Worm (Caenorhabditis elegans) whole organism, late embryonic: ENCODE results near the gene zfp-3.
A peak's percentile ranks its signal among the peaks of the same experiment; 100 is the strongest.

Experiments used
- F13H6.1 ChIP-seq: sonication (generic microtip); optimal IDR thresholded peaks from 2 replicates; lab custom pipeline; 2016; ENCODE audit warnings: missing genetic modification characterization, missing compliant biosample characterization
- K09A11.1 ChIP-seq: sonication (generic microtip); optimal IDR thresholded peaks from 2 replicates; lab custom pipeline; 2017; ENCODE audit warnings: antibody characterized with exemption, mild to moderate bottlenecking, missing genetic modification characterization, missing compliant biosample characterization; ENCODE audit not compliant: insufficient read depth
- T23F11.4 ChIP-seq: fragments of 200-800 bp; sonication (Bioruptor generic); optimal IDR thresholded peaks from 2 replicates; lab custom pipeline; 2018; ENCODE audit warnings: mild to moderate bottlenecking, missing genetic modification characterization, missing compliant biosample characterization
- ceh-18 ChIP-seq: sonication (generic microtip); optimal IDR thresholded peaks from 2 replicates; lab custom pipeline; 2016; ENCODE audit warnings: missing genetic modification characterization, missing compliant biosample characterization
- ceh-2 ChIP-seq: sonication (generic microtip); optimal IDR thresholded peaks from 2 replicates; lab custom pipeline; 2016; ENCODE audit warnings: missing genotype, missing genetic modification characterization, missing compliant biosample characterization
- ceh-30 ChIP-seq: fragments of 150-350 bp; optimal IDR thresholded peaks from 2 replicates; lab custom pipeline; 2014; ENCODE audit warnings: missing biosample characterization, missing genetic modification characterization
- ceh-34 ChIP-seq: sonication (generic microtip); optimal IDR thresholded peaks from 2 replicates; lab custom pipeline; 2016; ENCODE audit warnings: mild to moderate bottlenecking, missing genetic modification characterization, missing compliant biosample characterization
- ceh-45 ChIP-seq: fragments of 200-800 bp; sonication (Bioruptor generic); IDR thresholded peaks from 2 replicates; pipeline ENCODE4 v1.3.6; 2022; ENCODE audit warnings: missing genetic modification reagents, missing genetic modification characterization, missing compliant biosample characterization
- ceh-9 ChIP-seq: sonication (generic microtip); optimal IDR thresholded peaks from 2 replicates; lab custom pipeline; 2016; ENCODE audit warnings: mild to moderate bottlenecking, missing genetic modification characterization, inconsistent platforms, missing compliant biosample characterization
- che-1 ChIP-seq: sonication (generic microtip); optimal IDR thresholded peaks from 2 replicates; lab custom pipeline; 2016; ENCODE audit warnings: mild to moderate bottlenecking, missing genetic modification characterization, missing compliant biosample characterization
- dmd-4 ChIP-seq: sonication (generic microtip); optimal IDR thresholded peaks from 2 replicates; lab custom pipeline; 2016; ENCODE audit warnings: borderline replicate concordance, missing genetic modification characterization, missing compliant biosample characterization
- dve-1 ChIP-seq: sonication (generic microtip); optimal IDR thresholded peaks from 2 replicates; lab custom pipeline; 2017; ENCODE audit warnings: antibody characterized with exemption, mild to moderate bottlenecking, missing genetic modification characterization, missing compliant biosample characterization
- elt-2 ChIP-seq: sonication (generic microtip); optimal IDR thresholded peaks from 2 replicates; lab custom pipeline; 2016; ENCODE audit warnings: missing genetic modification reagents, missing genetic modification characterization, missing compliant biosample characterization
- elt-4 ChIP-seq: sonication (generic microtip); optimal IDR thresholded peaks from 2 replicates; lab custom pipeline; 2016; ENCODE audit warnings: missing genetic modification characterization, missing compliant biosample characterization
- ets-4 ChIP-seq: sonication (generic microtip); optimal IDR thresholded peaks from 2 replicates; lab custom pipeline; 2016; ENCODE audit warnings: missing genetic modification characterization, missing compliant biosample characterization
- fkh-10 ChIP-seq: fragments of 150-350 bp; optimal IDR thresholded peaks from 2 replicates; lab custom pipeline; 2014; ENCODE audit warnings: missing biosample characterization, missing genetic modification reagents, missing genetic modification characterization
- fkh-6 ChIP-seq: sonication (generic microtip); optimal IDR thresholded peaks from 2 replicates; lab custom pipeline; 2016; ENCODE audit warnings: missing genetic modification characterization, missing compliant biosample characterization
- hlh-13 ChIP-seq: fragments of 200-800 bp; sonication (Bioruptor generic); optimal IDR thresholded peaks from 2 replicates; lab custom pipeline; 2018; ENCODE audit warnings: mild to moderate bottlenecking, missing genetic modification characterization, missing compliant biosample characterization
- hlh-15 ChIP-seq: sonication (generic microtip); optimal IDR thresholded peaks from 2 replicates; lab custom pipeline; 2016; ENCODE audit warnings: missing genetic modification characterization, missing compliant biosample characterization
- lim-6 ChIP-seq: sonication (generic microtip); optimal IDR thresholded peaks from 2 replicates; lab custom pipeline; 2016; ENCODE audit warnings: missing genetic modification characterization, missing compliant biosample characterization
- madf-2 ChIP-seq: sonication (generic microtip); optimal IDR thresholded peaks from 2 replicates; lab custom pipeline; 2017; ENCODE audit warnings: missing genetic modification characterization, missing compliant biosample characterization
- mec-3 ChIP-seq: sonication (generic microtip); optimal IDR thresholded peaks from 2 replicates; lab custom pipeline; 2016; ENCODE audit warnings: borderline replicate concordance, missing genetic modification characterization, missing compliant biosample characterization
- nfya-1 ChIP-seq: sonication (generic microtip); optimal IDR thresholded peaks from 2 replicates; lab custom pipeline; 2017; ENCODE audit warnings: missing genetic modification characterization, mild to moderate bottlenecking, missing compliant biosample characterization, antibody characterized with exemption, moderate library complexity
- nhr-232 ChIP-seq: sonication (generic microtip); optimal IDR thresholded peaks from 2 replicates; lab custom pipeline; 2016; ENCODE audit warnings: missing genetic modification characterization, missing compliant biosample characterization
- npax-4 ChIP-seq: sonication (generic microtip); optimal IDR thresholded peaks from 2 replicates; lab custom pipeline; 2016; ENCODE audit warnings: missing genetic modification characterization, missing compliant biosample characterization
- odd-2 ChIP-seq: sonication (generic microtip); optimal IDR thresholded peaks from 2 replicates; lab custom pipeline; 2017; ENCODE audit warnings: antibody characterized with exemption, mild to moderate bottlenecking, missing genetic modification characterization, missing compliant biosample characterization
- pag-3 ChIP-seq: sonication (generic microtip); optimal IDR thresholded peaks from 2 replicates; lab custom pipeline; 2016; ENCODE audit warnings: missing compliant biosample characterization, missing genetic modification characterization, borderline replicate concordance
- pat-9 ChIP-seq: fragments of 200-800 bp; sonication (Bioruptor generic); optimal IDR thresholded peaks from 2 replicates; lab custom pipeline; 2018; ENCODE audit warnings: mild to moderate bottlenecking, missing genetic modification characterization, moderate library complexity, missing compliant biosample characterization
- pha-2 ChIP-seq: sonication (generic microtip); optimal IDR thresholded peaks from 2 replicates; lab custom pipeline; 2017; ENCODE audit warnings: mild to moderate bottlenecking, missing genetic modification characterization, missing compliant biosample characterization
- pha-4 ChIP-seq: fragments of 150-350 bp; optimal IDR thresholded peaks from 2 replicates; lab custom pipeline; 2018; ENCODE audit warnings: missing biosample characterization, missing genetic modification reagents, missing genetic modification characterization
- pqm-1 ChIP-seq: sonication (generic microtip); optimal IDR thresholded peaks from 2 replicates; lab custom pipeline; 2016; ENCODE audit warnings: missing genetic modification characterization, missing compliant biosample characterization
- ref-2 ChIP-seq: sonication (generic microtip); optimal IDR thresholded peaks from 2 replicates; lab custom pipeline; 2016; ENCODE audit warnings: missing genetic modification characterization, missing compliant biosample characterization
- rnt-1 ChIP-seq: sonication (generic microtip); optimal IDR thresholded peaks from 2 replicates; lab custom pipeline; 2016; ENCODE audit warnings: missing genetic modification characterization, missing compliant biosample characterization
- sdc-2 ChIP-seq: sonication (generic microtip); optimal IDR thresholded peaks from 2 replicates; lab custom pipeline; 2016; ENCODE audit warnings: missing genotype, missing genetic modification characterization, missing compliant biosample characterization
- syd-9 ChIP-seq: sonication (generic microtip); optimal IDR thresholded peaks from 2 replicates; lab custom pipeline; 2016; ENCODE audit warnings: mild to moderate bottlenecking, missing genetic modification characterization, moderate library complexity, missing compliant biosample characterization
- ttx-3 ChIP-seq: sonication (generic microtip); optimal IDR thresholded peaks from 2 replicates; lab custom pipeline; 2016; ENCODE audit warnings: missing genetic modification reagents, missing genetic modification characterization, missing compliant biosample characterization
- unc-42 ChIP-seq: sonication (generic microtip); optimal IDR thresholded peaks from 2 replicates; lab custom pipeline; 2016; ENCODE audit warnings: missing genotype, missing genetic modification characterization, missing compliant biosample characterization
- unc-86 ChIP-seq: sonication (generic microtip); optimal IDR thresholded peaks from 2 replicates; lab custom pipeline; 2016; ENCODE audit warnings: missing genetic modification characterization, missing compliant biosample characterization
- zip-5 ChIP-seq: sonication (generic microtip); optimal IDR thresholded peaks from 2 replicates; lab custom pipeline; 2016; ENCODE audit warnings: missing genetic modification characterization, missing compliant biosample characterization

Gene zfp-3

ce11 chrX:1479637-1480036 lies 33.2 kb upstream of the zfp-3 start:
- TF ChIP-seq pha-4 (tag; lab: Kevin White, UChicago) (no peak), K09A11.1 (no peak), rnt-1 (tag; lab: Kevin White, UChicago) (no peak), npax-4 (tag; lab: Kevin White, UChicago) (no peak), ceh-9 (tag; lab: Kevin White, UChicago) (no peak), zip-5 (tag; lab: Kevin White, UChicago) (no peak), fkh-6 (tag; lab: Kevin White, UChicago) (no peak), unc-86 (tag; lab: Kevin White, UChicago) (no peak), sdc-2 (tag; lab: Kevin White, UChicago) (no peak), ceh-18 (tag; lab: Kevin White, UChicago) (no peak), ceh-30 (tag; lab: Kevin White, UChicago) (no peak), ref-2 (tag; lab: Kevin White, UChicago) (no peak), madf-2 (tag; lab: Kevin White, UChicago) (no peak), dmd-4 (tag; lab: Kevin White, UChicago) (no peak), pha-2 (tag; lab: Kevin White, UChicago) (no peak), hlh-15 (tag; lab: Kevin White, UChicago) (no peak), che-1 (tag; lab: Kevin White, UChicago) (no peak), pat-9 (tag; lab: Kevin White, UChicago) (no peak), T23F11.4 (GFP tag; lab: Kevin White, UChicago) (no peak), mec-3 (tag; lab: Kevin White, UChicago) (no peak)

- TF ChIP-seq dve-1 (tag; lab: Kevin White, UChicago) (no peak), hlh-13 (GFP tag; lab: Kevin White, UChicago) (no peak), pqm-1 (tag; lab: Kevin White, UChicago) (no peak)
These were observed 32.7 kb upstream of the zfp-3 start, which contains the start of gene acly-1 for ce11 chrX:1479190-1479589. acly-1 (plus strand) TSS chrX:1479542.

ce11 chrX:1478569-1478968 lies 32.1 kb upstream of the zfp-3 start:
- TF ChIP-seq unc-42 (tag; lab: Kevin White, UChicago) (peak; percentile 18), syd-9 (no peak)

- no peak for TF ChIP-seq ceh-34 (tag; lab: Kevin White, UChicago)
- TF ChIP-seq elt-2, result peak; percentile 98
- TF ChIP-seq fkh-10 (GFP tag; lab: Kevin White, UChicago), result no peak
- no peak for TF ChIP-seq ceh-30 (tag; lab: Kevin White, UChicago)
- TF ChIP-seq ttx-3 (tag; lab: Kevin White, UChicago), result no peak
- no peak for TF ChIP-seq pag-3 (tag; lab: Kevin White, UChicago)
These were observed 31.5 kb upstream of the zfp-3 start for ce11 chrX:1477932-1478331.

ce11 chrX:1476005-1476404 lies 29.6 kb upstream of the zfp-3 start:
- no peak for TF ChIP-seq ets-4 (tag; lab: Kevin White, UChicago)
- TF ChIP-seq sdc-2 (tag; lab: Kevin White, UChicago), result peak; percentile 4

- TF ChIP-seq dve-1 (tag; lab: Kevin White, UChicago), result no peak
- TF ChIP-seq nhr-232 (tag; lab: Kevin White, UChicago), result no peak
- no peak for TF ChIP-seq mec-3 (tag; lab: Kevin White, UChicago)
- no peak for TF ChIP-seq ets-4 (tag; lab: Kevin White, UChicago)
- no peak for TF ChIP-seq lim-6 (tag; lab: Kevin White, UChicago)
- no peak for TF ChIP-seq nfya-1 (tag; lab: Kevin White, UChicago)
- no peak for TF ChIP-seq syd-9
- TF ChIP-seq unc-42 (tag; lab: Kevin White, UChicago), result no peak
- TF ChIP-seq pat-9 (tag; lab: Kevin White, UChicago), result no peak
- no peak for TF ChIP-seq ceh-45 (GFP tag; lab: Robert Waterston, UW)
- TF ChIP-seq ceh-2 (tag; lab: Kevin White, UChicago), result no peak
- TF ChIP-seq F13H6.1 (tag; lab: Kevin White, UChicago), result no peak
- no peak for TF ChIP-seq elt-4
- no peak for TF ChIP-seq odd-2 (tag; lab: Kevin White, UChicago)
- TF ChIP-seq fkh-10 (GFP tag; lab: Kevin White, UChicago), result no peak
These were observed 27.4 kb upstream of the zfp-3 start for ce11 chrX:1473794-1474193.
